Worm (Caenorhabditis elegans) whole organism, L3 larva: ENCODE measurements around the gene his-35.

Source experiments
- R02D3.7 ChIP-seq: fragments of 150-350 bp; optimal IDR thresholded peaks from 2 replicates; lab custom pipeline; 2014; ENCODE audit warnings: missing biosample characterization, missing genetic modification characterization
- aly-2 ChIP-seq: fragments of 150-350 bp; optimal IDR thresholded peaks from 2 replicates; lab custom pipeline; 2014; ENCODE audit warnings: missing biosample characterization, missing genetic modification characterization
- ceh-28 ChIP-seq: fragments of 150-350 bp; optimal IDR thresholded peaks from 2 replicates; lab custom pipeline; 2014; ENCODE audit warnings: missing biosample characterization, missing genetic modification reagents, missing genetic modification characterization
- ceh-82 ChIP-seq: fragments of 150-350 bp; optimal IDR thresholded peaks from 2 replicates; lab custom pipeline; 2014; ENCODE audit warnings: missing biosample characterization, missing genetic modification characterization
- ceh-9 ChIP-seq: sonication (generic microtip); optimal IDR thresholded peaks from 2 replicates; lab custom pipeline; 2018; ENCODE audit warnings: missing biosample characterization, missing genetic modification characterization
- daf-12 ChIP-seq: fragments of 150-350 bp; optimal IDR thresholded peaks from 2 replicates; lab custom pipeline; 2014; ENCODE audit warnings: missing biosample characterization, missing genetic modification reagents, missing genetic modification characterization
- egl-27 ChIP-seq: sonication (generic microtip); optimal IDR thresholded peaks from 4 replicates; lab custom pipeline; 2017; ENCODE audit warnings: missing biosample characterization, missing genetic modification reagents, missing genetic modification characterization
- egl-5 ChIP-seq: fragments of 150-350 bp; optimal IDR thresholded peaks from 2 replicates; lab custom pipeline; 2017; ENCODE audit warnings: missing biosample characterization, missing genetic modification reagents, missing genetic modification characterization, inconsistent platforms
- elt-1 ChIP-seq: fragments of 150-350 bp; optimal IDR thresholded peaks from 2 replicates; lab custom pipeline; 2014; ENCODE audit warnings: missing biosample characterization, missing genetic modification characterization
- elt-2 ChIP-seq: sonication (generic microtip); optimal IDR thresholded peaks from 2 replicates; lab custom pipeline; 2016; ENCODE audit warnings: missing genetic modification reagents, mild to moderate bottlenecking, missing genetic modification characterization, missing compliant biosample characterization
- elt-3 ChIP-seq, 3 experiments: fragments of 150-350 bp in 1 of 3; sonication (generic microtip) in 2 of 3; optimal IDR thresholded peaks; 2 replicates in 2 of 3; 4 replicates in 1 of 3; lab custom pipeline; 2014 to 2017; ENCODE audit warnings: missing biosample characterization in 3 of 3, missing genetic modification characterization in 3 of 3
- eor-1 ChIP-seq, 2 experiments: fragments of 150-350 bp; optimal IDR thresholded peaks; 2 replicates each; lab custom pipeline; 2014 to 2018; ENCODE audit warnings: missing biosample characterization in 2 of 2, missing genetic modification characterization in 2 of 2
- fkh-10 ChIP-seq: sonication (generic microtip); optimal IDR thresholded peaks from 2 replicates; lab custom pipeline; 2017; ENCODE audit warnings: missing biosample characterization, missing genetic modification reagents, missing genetic modification characterization
- fkh-2 ChIP-seq: fragments of 150-350 bp; optimal IDR thresholded peaks from 2 replicates; lab custom pipeline; 2014; ENCODE audit warnings: missing biosample characterization, missing genetic modification reagents, missing genetic modification characterization
- hmg-11 ChIP-seq: sonication (generic microtip); optimal IDR thresholded peaks from 2 replicates; lab custom pipeline; 2016; ENCODE audit warnings: missing genetic modification characterization, missing compliant biosample characterization
- jun-1 ChIP-seq: fragments of 150-350 bp; optimal IDR thresholded peaks from 2 replicates; lab custom pipeline; 2014; ENCODE audit warnings: missing biosample characterization, missing genetic modification reagents, missing genetic modification characterization
- lin-15B ChIP-seq: fragments of 150-350 bp; optimal IDR thresholded peaks from 2 replicates; lab custom pipeline; 2014; ENCODE audit warnings: missing biosample characterization, missing genetic modification characterization
- lin-39 ChIP-seq: fragments of 150-350 bp; optimal IDR thresholded peaks from 2 replicates; lab custom pipeline; 2018; ENCODE audit warnings: missing biosample characterization, missing genetic modification reagents, missing genetic modification characterization
- lsy-12 ChIP-seq: sonication (generic microtip); optimal IDR thresholded peaks from 2 replicates; lab custom pipeline; 2016; ENCODE audit warnings: mild to moderate bottlenecking, missing genetic modification characterization, missing compliant biosample characterization
- mdl-1 ChIP-seq: fragments of 150-350 bp; optimal IDR thresholded peaks from 2 replicates; lab custom pipeline; 2014; ENCODE audit warnings: missing biosample characterization, missing genetic modification characterization
- mml-1 ChIP-seq: fragments of 150-350 bp; sonication (generic microtip); optimal IDR thresholded peaks from 3 replicates; lab custom pipeline; 2014; ENCODE audit warnings: missing biosample characterization, missing genetic modification characterization
- nfya-1 ChIP-seq: sonication (generic microtip); optimal IDR thresholded peaks from 2 replicates; lab custom pipeline; 2017; ENCODE audit warnings: missing genetic modification characterization, mild to moderate bottlenecking, missing compliant biosample characterization, antibody characterized with exemption, moderate library complexity; ENCODE audit not compliant: insufficient read depth
- nhr-11 ChIP-seq: fragments of 150-350 bp; optimal IDR thresholded peaks from 2 replicates; lab custom pipeline; 2014; ENCODE audit warnings: missing biosample characterization, missing genetic modification characterization
- nhr-12 ChIP-seq: fragments of 150-350 bp; optimal IDR thresholded peaks from 2 replicates; lab custom pipeline; 2014; ENCODE audit warnings: missing biosample characterization, missing genetic modification characterization
- nhr-23 ChIP-seq: fragments of 150-350 bp; optimal IDR thresholded peaks from 2 replicates; lab custom pipeline; 2014; ENCODE audit warnings: missing biosample characterization, missing genetic modification reagents, missing genetic modification characterization
- nhr-237 ChIP-seq: fragments of 150-350 bp; optimal IDR thresholded peaks from 2 replicates; lab custom pipeline; 2014; ENCODE audit warnings: missing biosample characterization, missing genetic modification characterization
- nhr-25 ChIP-seq: sonication (generic microtip); optimal IDR thresholded peaks from 2 replicates; lab custom pipeline; 2017; ENCODE audit warnings: missing biosample characterization, missing genetic modification characterization
- nhr-43 ChIP-seq: sonication (generic microtip); optimal IDR thresholded peaks from 2 replicates; lab custom pipeline; 2016; ENCODE audit warnings: mild to moderate bottlenecking, missing genetic modification characterization, missing compliant biosample characterization; ENCODE audit not compliant: poor library complexity, severe bottlenecking
- nhr-76 ChIP-seq: fragments of 150-350 bp; sonication (generic microtip); optimal IDR thresholded peaks from 5 replicates; lab custom pipeline; 2014; ENCODE audit warnings: missing biosample characterization, missing genetic modification characterization
- nhr-77 ChIP-seq: fragments of 150-350 bp; optimal IDR thresholded peaks from 2 replicates; lab custom pipeline; 2014; ENCODE audit warnings: missing biosample characterization, missing genetic modification characterization
- pha-4 ChIP-seq: fragments of 150-350 bp; optimal IDR thresholded peaks from 2 replicates; lab custom pipeline; 2014; ENCODE audit warnings: missing biosample characterization, missing genetic modification reagents, missing genetic modification characterization
- pqm-1 ChIP-seq: fragments of 150-350 bp; optimal IDR thresholded peaks from 2 replicates; lab custom pipeline; 2017; ENCODE audit warnings: missing biosample characterization, missing genetic modification characterization, inconsistent platforms
- sea-2 ChIP-seq: fragments of 150-350 bp; sonication (generic microtip); optimal IDR thresholded peaks from 4 replicates; lab custom pipeline; 2014; ENCODE audit warnings: missing biosample characterization, missing genetic modification reagents, missing genetic modification characterization
- skn-1 ChIP-seq: fragments of 150-350 bp; optimal IDR thresholded peaks from 2 replicates; lab custom pipeline; 2014; ENCODE audit warnings: missing biosample characterization, missing genetic modification characterization
- snpc-4 ChIP-seq: fragments of 150-350 bp; optimal IDR thresholded peaks from 2 replicates; lab custom pipeline; 2014; ENCODE audit warnings: missing biosample characterization, missing genetic modification characterization
- tbx-2 ChIP-seq: sonication (generic microtip); optimal IDR thresholded peaks from 2 replicates; lab custom pipeline; 2016; ENCODE audit warnings: mild to moderate bottlenecking, missing genetic modification characterization, missing compliant biosample characterization
- unc-39 ChIP-seq: sonication (generic microtip); optimal IDR thresholded peaks from 4 replicates; lab custom pipeline; 2017; ENCODE audit warnings: missing biosample characterization, missing genetic modification characterization
- unc-62 ChIP-seq: fragments of 150-350 bp; sonication (generic microtip); optimal IDR thresholded peaks from 4 replicates; lab custom pipeline; 2014; ENCODE audit warnings: missing biosample characterization, missing genetic modification reagents, missing genetic modification characterization
- ztf-11 ChIP-seq: fragments of 150-350 bp; optimal IDR thresholded peaks from 2 replicates; lab custom pipeline; 2014; ENCODE audit warnings: missing biosample characterization, missing genetic modification characterization
- ztf-4 ChIP-seq: fragments of 150-350 bp; optimal IDR thresholded peaks from 2 replicates; lab custom pipeline; 2014; ENCODE audit warnings: missing biosample characterization, missing genetic modification characterization

Gene his-35

DNA sequence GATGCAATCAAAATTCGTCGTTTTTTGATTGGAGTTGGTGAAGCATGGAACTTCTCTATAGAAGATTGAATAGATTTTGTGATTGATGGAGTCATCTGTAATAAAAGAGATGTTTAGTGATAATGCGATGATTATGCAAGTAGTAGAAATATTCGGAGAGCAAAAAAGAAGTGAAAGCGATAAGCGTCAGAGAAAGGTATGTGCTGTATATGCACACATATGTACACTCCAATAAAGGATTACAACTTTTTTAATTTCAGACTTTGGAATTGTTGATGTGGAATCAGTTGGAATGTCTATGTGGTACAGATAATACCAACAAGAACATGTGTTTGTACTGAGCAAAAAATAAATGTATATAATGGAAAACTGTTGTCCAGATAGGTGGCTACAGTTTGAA, 25.1 kb upstream of the his-35 start, which contains the start of gene F25B3.5:
TSS of gene F25B3.5 (minus strand) at position 101 of the 400 bp plus-strand sequence.
- TF ChIP-seq aly-2 (tag; lab: Kevin White, UChicago) (no peak), nhr-25 (no peak), ceh-9 (tag; lab: Kevin White, UChicago) (no peak), mml-1 (tag; lab: Kevin White, UChicago) (no peak), fkh-10 (GFP tag; lab: Kevin White, UChicago) (no peak), ceh-28 (tag; lab: Kevin White, UChicago) (no peak), daf-12 (tag; lab: Kevin White, UChicago) (no peak)

ce11 chrV:9568707-9569106, 23.6 kb upstream of the his-35 start, which contains the start of gene F25B3.4:
Gene F25B3.4, minus strand, starts transcription at chrV:9568807.
- no peak for TF ChIP-seq nhr-11 (tag; lab: Kevin White, UChicago)
- TF ChIP-seq nhr-23 (tag; lab: Kevin White, UChicago), result no peak
- no peak for TF ChIP-seq elt-2 (tag; lab: Kevin White, UChicago)
- no peak for TF ChIP-seq elt-1 (tag; lab: Kevin White, UChicago)
- TF ChIP-seq egl-27 (tag; lab: Kevin White, UChicago), result no peak

ce11 chrV:9563585-9563984, 18.5 kb upstream of the his-35 start:
- TF ChIP-seq nfya-1 (tag; lab: Kevin White, UChicago) (peak; percentile 25), fkh-10 (GFP tag; lab: Kevin White, UChicago) (peak; percentile 66), elt-2 (tag; lab: Kevin White, UChicago) (no peak)

ce11 chrV:9561624-9562179, 16.6 kb upstream of the his-35 start, which contains the start of gene rgef-1:
Gene rgef-1, minus strand, starts transcription at chrV:9561674.
- TF ChIP-seq elt-3 (tag; optimal IDR thresholded peaks at IDR 0.05; lab: Kevin White, UChicago) (no peak), eor-1 (tag; optimal IDR thresholded peaks at IDR 0.05; lab: Kevin White, UChicago) (no peak), ceh-9 (tag; lab: Kevin White, UChicago) (no peak), unc-39 (tag; lab: Kevin White, UChicago) (no peak), nhr-12 (tag; lab: Kevin White, UChicago) (no peak), hmg-11 (tag; lab: Kevin White, UChicago) (peak; percentile 73), mdl-1 (tag; lab: Kevin White, UChicago) (peak; percentile 45), daf-12 (tag; lab: Kevin White, UChicago) (no peak), ceh-82 (tag; lab: Kevin White, UChicago) (no peak), nhr-76 (no peak), unc-62 (GFP tag; lab: Kevin White, UChicago) (peak; percentile 16), jun-1 (tag; lab: Kevin White, UChicago) (no peak), nhr-237 (no peak), elt-1 (tag; lab: Kevin White, UChicago) (no peak), pqm-1 (tag; lab: Kevin White, UChicago) (no peak), nhr-43 (tag; lab: Kevin White, UChicago) (no peak), egl-5 (tag; lab: Kevin White, UChicago) (no peak), mml-1 (tag; lab: Kevin White, UChicago) (no peak), snpc-4 (tag; lab: Kevin White, UChicago) (peak; percentile 24), nhr-23 (tag; lab: Kevin White, UChicago) (no peak), fkh-10 (GFP tag; lab: Kevin White, UChicago) (peak; percentile 80), pha-4 (tag; lab: Kevin White, UChicago) (no peak), sea-2 (GFP tag; lab: Kevin White, UChicago) (peak; percentile 43), lin-15B (tag; lab: Kevin White, UChicago) (peak; percentile 43), nhr-77 (tag; lab: Kevin White, UChicago) (no peak), fkh-2 (no peak), nfya-1 (tag; lab: Kevin White, UChicago) (peak; percentile 86), elt-2 (tag; lab: Kevin White, UChicago) (no peak), egl-27 (tag; lab: Kevin White, UChicago) (no peak), tbx-2 (tag; lab: Kevin White, UChicago) (peak; percentile 33), lin-39 (tag; lab: Kevin White, UChicago) (peak; percentile 73), R02D3.7 (tag; lab: Kevin White, UChicago) (no peak), lsy-12 (tag; lab: Kevin White, UChicago) (no peak), ztf-11 (tag; lab: Kevin White, UChicago) (no peak), ztf-4 (tag; lab: Kevin White, UChicago) (no peak), ceh-28 (tag; lab: Kevin White, UChicago) (peak; percentile 61), skn-1 (tag; lab: Kevin White, UChicago) (peak; percentile 35)
